Fruit fly (Drosophila melanogaster): ENCODE data around the gene D19A.

The D19A gene

dm6 chr3L:6181776-6182175 is 7.1 kb downstream of the D19A start, which contains the start of gene CG10274 (continued):
- TF ChIP-seq CG6813 (GFP tag; optimal IDR thresholded peaks at IDR 0.05): no peak
- no peak for TF ChIP-seq dimm (GFP tag; IDR thresholded peaks at IDR 0.05)
- peak; percentile 72 for TF ChIP-seq CG16815 (GFP tag; optimal IDR thresholded peaks at IDR 0.05)
- peak; percentile 54 for TF ChIP-seq gcm2 (GFP tag; optimal IDR thresholded peaks at IDR 0.05)
- TF ChIP-seq CG32772 (GFP tag; IDR thresholded peaks at IDR 0.05): peak; percentile 52; the same call in 1 of the 2 replicates
- TF ChIP-seq CG18262 (tag; optimal IDR thresholded peaks at IDR 0.05): peak; percentile 76
- peak; percentile 66 for TF ChIP-seq CG32532 (GFP tag; IDR thresholded peaks at IDR 0.05)
- TF ChIP-seq CG14860 (GFP tag; IDR thresholded peaks at IDR 0.05; ENCODE audit: partially characterized antibody): no peak
- peak; percentile 59 for TF ChIP-seq CG18011 (GFP tag; optimal IDR thresholded peaks at IDR 0.05)
- TF ChIP-seq wor (GFP tag; IDR thresholded peaks at IDR 0.05): peak; percentile 29; the same call in 1 of the 2 replicates
- TF ChIP-seq CG32767 (GFP tag; IDR thresholded peaks at IDR 0.05): no peak
- peak; percentile 36 for TF ChIP-seq CG8089 (GFP tag; optimal IDR thresholded peaks at IDR 0.05)
- no peak for TF ChIP-seq gt (GFP tag; IDR thresholded peaks at IDR 0.05)
- TF ChIP-seq zf30C (GFP tag; optimal IDR thresholded peaks at IDR 0.05): no peak
- peak; percentile 29 for TF ChIP-seq CG3407 (GFP tag; optimal IDR thresholded peaks at IDR 0.05)
- TF ChIP-seq CG9876 (GFP tag; optimal IDR thresholded peaks at IDR 0.05): peak; percentile 56
- peak; percentile 79 for TF ChIP-seq Fer1 (GFP tag; optimal IDR thresholded peaks at IDR 0.05)
- TF ChIP-seq HLHmδ (GFP tag; optimal IDR thresholded peaks at IDR 0.05): no peak
- no peak for TF ChIP-seq CG17359 (tag; optimal IDR thresholded peaks at IDR 0.05)
- peak; percentile 53; the same call in 1 of the 3 replicates for TF ChIP-seq zfh1 (GFP tag; IDR thresholded peaks at IDR 0.05)
- peak; percentile 71 for TF ChIP-seq CG4404 (GFP tag; IDR thresholded peaks at IDR 0.05)
- no peak for TF ChIP-seq ftz-f1 (GFP tag; optimal IDR thresholded peaks at IDR 0.05)
- TF ChIP-seq Taf1 (GFP tag; IDR thresholded peaks at IDR 0.05): no peak
- peak; percentile 98 for TF ChIP-seq Ets65A (GFP tag)
- no peak for TF ChIP-seq CG16779 (GFP tag; IDR thresholded peaks at IDR 0.05)
- peak; percentile 97 for TF ChIP-seq row (GFP tag; IDR thresholded peaks at IDR 0.05)
- no peak for TF ChIP-seq Vsx1 (GFP tag; optimal IDR thresholded peaks at IDR 0.05)
- peak; percentile 70 for TF ChIP-seq shn (GFP tag; optimal IDR thresholded peaks at IDR 0.05)
- TF ChIP-seq pfk (GFP tag; optimal IDR thresholded peaks at IDR 0.05): no peak
- TF ChIP-seq h (optimal IDR thresholded peaks at IDR 0.05): no peak
- TF ChIP-seq Poxn (GFP tag; IDR thresholded peaks at IDR 0.05): no peak
- TF ChIP-seq wdn (GFP tag; IDR thresholded peaks at IDR 0.05): peak; percentile 40; the same call in 1 of the 2 replicates
- peak; percentile 36 for TF ChIP-seq CG13123 (GFP tag; optimal IDR thresholded peaks at IDR 0.05)
- TF ChIP-seq Antp (GFP tag; optimal IDR thresholded peaks at IDR 0.05): peak; percentile 51
- peak; percentile 77 for TF ChIP-seq gro (GFP tag; optimal IDR thresholded peaks at IDR 0.05)
- TF ChIP-seq kay (GFP tag; optimal IDR thresholded peaks at IDR 0.05): peak; percentile 67
- TF ChIP-seq CG17612 (GFP tag; IDR thresholded peaks at IDR 0.05): no peak
- TF ChIP-seq Dp (GFP tag; optimal IDR thresholded peaks at IDR 0.05): peak; percentile 75
- TF ChIP-seq ci (GFP tag; IDR thresholded peaks at IDR 0.05): peak; percentile 35; the same call in 1 of the 3 replicates
- peak; percentile 66 for TF ChIP-seq CG7372 (GFP tag; IDR thresholded peaks at IDR 0.05)
- no peak for TF ChIP-seq CG2129 (GFP tag; IDR thresholded peaks at IDR 0.05; ENCODE audit: partially characterized antibody)
- no peak for TF ChIP-seq MTF-1 (GFP tag; optimal IDR thresholded peaks at IDR 0.05; ENCODE audit: borderline replicate concordance)
- TF ChIP-seq CG33557 (GFP tag; optimal IDR thresholded peaks at IDR 0.05): peak; percentile 73
- TF ChIP-seq grn (GFP tag; optimal IDR thresholded peaks at IDR 0.05): no peak
- peak; percentile 79 for TF ChIP-seq Abd-B (GFP tag; optimal IDR thresholded peaks at IDR 0.05)
- no peak for TF ChIP-seq cwo (GFP tag; optimal IDR thresholded peaks at IDR 0.05)
- TF ChIP-seq ssp (GFP tag; IDR thresholded peaks at IDR 0.05): peak; percentile 53
- TF ChIP-seq Doc2 (GFP tag; IDR thresholded peaks at IDR 0.05): no peak
- no peak for TF ChIP-seq CG11504 (tag; optimal IDR thresholded peaks at IDR 0.05)
- TF ChIP-seq Atf3 (GFP tag; optimal IDR thresholded peaks at IDR 0.05): peak; percentile 59
- TF ChIP-seq tgo (GFP tag; IDR thresholded peaks at IDR 0.05): peak; percentile 77
- peak; percentile 35; the same call in 1 of the 2 replicates for TF ChIP-seq CG31224 (GFP tag; IDR thresholded peaks at IDR 0.05)
